In genomic region chr3L:8071693-8072260, dm6 we compare ENCODE assay signal across 1 fruit fly cellular context.
TF ChIP-seq lines count a peak whose summit lies in the region.

No protein-coding gene starts in this region.

TF ChIP-seq in whole organism, embryonic, 481 proteins besides CTCF, POLR2A, EP300 and RAD21 (continued from another document):
- TF ChIP-seq unpg (GFP tag; optimal IDR thresholded peaks at IDR 0.05; lab: Kevin White, UChicago) (no peak), E2f2 (GFP tag; IDR thresholded peaks at IDR 0.05; lab: Robert Waterston, UW) (peak; percentile 85), Bgb (GFP tag; IDR thresholded peaks at IDR 0.05; lab: Robert Waterston, UW; ENCODE audit: partially characterized antibody) (0 out of 2 replicates have a peak, but pooled peaks have one; percentile 14), sens (GFP tag; lab: Kevin White, UChicago) (peak; percentile 41), row (GFP tag; IDR thresholded peaks at IDR 0.05; lab: Robert Waterston, UW) (no peak), Ets65A (GFP tag; lab: Kevin White, UChicago) (peak; percentile 88), Hr78 (GFP tag; optimal IDR thresholded peaks at IDR 0.05; lab: Kevin White, UChicago) (peak in 1 of 2 experiments; percentile 81), Dip3 (GFP tag; optimal IDR thresholded peaks at IDR 0.05; lab: Kevin White, UChicago) (no peak), CG8290 (GFP tag; optimal IDR thresholded peaks at IDR 0.05; lab: Kevin White, UChicago) (no peak), CG8290 (tag; optimal IDR thresholded peaks at IDR 0.05; lab: Kevin White, UChicago) (peak in 1 of 2 experiments; percentile 7), Rfx (GFP tag; IDR thresholded peaks at IDR 0.05; lab: Robert Waterston, UW) (0 out of 2 replicates have a peak, but pooled peaks have one; percentile 18)
